Fruit fly (Drosophila melanogaster) whole organism, embryonic: ENCODE data around the gene CG18675.

Experiments
- CG10565 ChIP-seq: fragments of 200-800 bp; sonication (Bioruptor generic); optimal IDR thresholded peaks from 3 replicates; lab custom pipeline; 2016; ENCODE audit warnings: missing biosample characterization, mild to moderate bottlenecking, missing genetic modification characterization
- CG11093 ChIP-seq: fragments of 200-800 bp; sonication (Bioruptor generic); IDR thresholded peaks from 3 replicates; pipeline ENCODE4 v1.3.6; 2022; ENCODE audit warnings: missing biosample characterization, missing genetic modification characterization
- CG11695 ChIP-seq: fragments of 200-800 bp; sonication (Bioruptor generic); IDR thresholded peaks from 3 replicates; pipeline ENCODE4 v1.3.6; 2022; ENCODE audit warnings: missing biosample characterization, missing genetic modification characterization
- CG12155 ChIP-seq: fragments of 200-800 bp; sonication (Bioruptor generic); optimal IDR thresholded peaks from 3 replicates; lab custom pipeline; 2016; ENCODE audit warnings: missing biosample characterization, missing genetic modification characterization
- CG14710 ChIP-seq: fragments of 200-800 bp; sonication (Bioruptor generic); optimal IDR thresholded peaks from 3 replicates; lab custom pipeline; 2019; ENCODE audit warnings: missing biosample characterization, mild to moderate bottlenecking, missing genetic modification characterization, moderate library complexity
- CG14860 ChIP-seq: fragments of 200-800 bp; sonication (Bioruptor generic); IDR thresholded peaks from 3 replicates; pipeline ENCODE4 v1.3.6; 2022; ENCODE audit warnings: missing biosample characterization, missing genetic modification characterization; ENCODE audit not compliant: partially characterized antibody
- CG14965 ChIP-seq: fragments of 200-800 bp; sonication (Bioruptor generic); optimal IDR thresholded peaks from 2 replicates; lab custom pipeline; 2016; ENCODE audit warnings: missing biosample characterization, missing genetic modification characterization, borderline replicate concordance
- CG1529 ChIP-seq: fragments of 200-800 bp; sonication (Bioruptor generic); optimal IDR thresholded peaks from 3 replicates; lab custom pipeline; 2018; ENCODE audit warnings: missing biosample characterization, missing genetic modification characterization
- CG15514 ChIP-seq: fragments of 200-800 bp; sonication (Bioruptor generic); optimal IDR thresholded peaks from 3 replicates; lab custom pipeline; 2017; ENCODE audit warnings: missing biosample characterization, missing genetic modification characterization, mild to moderate bottlenecking, moderate library complexity, missing genetic modification reagents
- CG15601 ChIP-seq: fragments of 200-800 bp; sonication (Bioruptor generic); optimal IDR thresholded peaks from 3 replicates; lab custom pipeline; 2019; ENCODE audit warnings: missing biosample characterization, mild to moderate bottlenecking, missing genetic modification characterization, moderate library complexity
- CG1602 ChIP-seq: fragments of 200-800 bp; sonication (Bioruptor generic); optimal IDR thresholded peaks from 3 replicates; lab custom pipeline; 2016; ENCODE audit warnings: missing biosample characterization, missing genetic modification characterization
- CG16863 ChIP-seq: fragments of 200-800 bp; sonication (Bioruptor generic); optimal IDR thresholded peaks from 3 replicates; lab custom pipeline; 2016; ENCODE audit warnings: missing biosample characterization, missing genetic modification characterization
- CG17612 ChIP-seq: fragments of 200-800 bp; sonication (Bioruptor generic); IDR thresholded peaks from 2 replicates; pipeline ENCODE4 v1.3.6; 2022; ENCODE audit warnings: missing biosample characterization, missing genetic modification characterization
- CG2889 ChIP-seq: fragments of 200-800 bp; sonication (Bioruptor generic); IDR thresholded peaks from 3 replicates; pipeline ENCODE4 v1.3.6; 2022; ENCODE audit warnings: missing biosample characterization, missing genetic modification characterization
- CG33557 ChIP-seq: fragments of 200-800 bp; sonication (Bioruptor generic); optimal IDR thresholded peaks from 2 replicates; lab custom pipeline; 2019; ENCODE audit warnings: missing biosample characterization, mild to moderate bottlenecking, missing genetic modification characterization, moderate library complexity
- CG34224 ChIP-seq: fragments of 200-800 bp; sonication (Bioruptor generic); IDR thresholded peaks from 3 replicates; pipeline ENCODE4 v1.3.6; 2022; ENCODE audit warnings: missing biosample characterization, missing genetic modification characterization; ENCODE audit not compliant: partially characterized antibody
- CG3995 ChIP-seq: fragments of 200-800 bp; sonication (Bioruptor generic); optimal IDR thresholded peaks from 3 replicates; lab custom pipeline; 2016; ENCODE audit warnings: missing biosample characterization, missing genetic modification characterization
- CG4854 ChIP-seq: fragments of 200-800 bp; sonication (Bioruptor generic); optimal IDR thresholded peaks from 2 replicates; lab custom pipeline; 2016; ENCODE audit warnings: missing biosample characterization, missing genetic modification characterization, inconsistent platforms
- CG5953 ChIP-seq: fragments of 200-800 bp; sonication (Bioruptor generic); IDR thresholded peaks from 2 replicates; pipeline ENCODE4 v1.3.6; 2022; ENCODE audit warnings: missing biosample characterization, missing genetic modification characterization
- CG6689 ChIP-seq: fragments of 200-800 bp; sonication (Bioruptor generic); IDR thresholded peaks from 2 replicates; pipeline ENCODE4 v1.3.6; 2022; ENCODE audit warnings: missing biosample characterization, missing genetic modification characterization
- CG7745 ChIP-seq: fragments of 200-800 bp; sonication (Bioruptor generic); optimal IDR thresholded peaks from 2 replicates; lab custom pipeline; 2018; ENCODE audit warnings: missing biosample characterization, mild to moderate bottlenecking, missing genetic modification characterization, moderate library complexity
- CG7987 ChIP-seq: fragments of 200-800 bp; sonication (Bioruptor generic); optimal IDR thresholded peaks from 2 replicates; lab custom pipeline; 2018; ENCODE audit warnings: missing biosample characterization, mild to moderate bottlenecking, missing genetic modification characterization, moderate library complexity
- CG8765 ChIP-seq: fragments of 200-800 bp; sonication (Bioruptor generic); IDR thresholded peaks from 2 replicates; pipeline ENCODE4 v1.3.6; 2022; ENCODE audit warnings: missing biosample characterization, missing genetic modification characterization
- CTCF ChIP-seq: fragments of 200-800 bp; sonication (Bioruptor generic); optimal IDR thresholded peaks from 2 replicates; lab custom pipeline; 2017; ENCODE audit warnings: missing biosample characterization, mild to moderate bottlenecking, missing genetic modification characterization, moderate library complexity
- Camta ChIP-seq: fragments of 200-800 bp; sonication (Bioruptor generic); optimal IDR thresholded peaks from 2 replicates; lab custom pipeline; 2016; ENCODE audit warnings: missing biosample characterization, missing genetic modification characterization
- Chrac-16 ChIP-seq: fragments of 200-800 bp; sonication (Bioruptor generic); optimal IDR thresholded peaks from 3 replicates; lab custom pipeline; 2016; ENCODE audit warnings: missing biosample characterization, missing genetic modification characterization
- CkIIα-i1 ChIP-seq: fragments of 200-800 bp; sonication (Bioruptor generic); IDR thresholded peaks from 2 replicates; pipeline ENCODE4 v1.3.6; 2022; ENCODE audit warnings: missing biosample characterization, missing genetic modification characterization
- Dek ChIP-seq: fragments of 200-800 bp; sonication (Bioruptor generic); optimal IDR thresholded peaks from 3 replicates; lab custom pipeline; 2019; ENCODE audit warnings: missing biosample characterization, mild to moderate bottlenecking, missing genetic modification characterization, moderate library complexity
- Dip2 ChIP-seq: fragments of 200-800 bp; sonication (Bioruptor generic); IDR thresholded peaks from 2 replicates; pipeline ENCODE4 v1.3.6; 2022; ENCODE audit warnings: missing biosample characterization, missing genetic modification characterization
- H2.0 ChIP-seq: fragments of 200-800 bp; sonication (Bioruptor generic); IDR thresholded peaks from 2 replicates; pipeline ENCODE4 v1.3.6; 2022; ENCODE audit warnings: missing biosample characterization, missing genetic modification characterization
- HHEX ChIP-seq: fragments of 200-800 bp; sonication (Bioruptor generic); optimal IDR thresholded peaks from 3 replicates; lab custom pipeline; 2017; ENCODE audit warnings: missing biosample characterization, mild to moderate bottlenecking, missing genetic modification characterization, missing genetic modification reagents
- Hmr ChIP-seq: fragments of 200-800 bp; sonication (Bioruptor generic); optimal IDR thresholded peaks from 3 replicates; lab custom pipeline; 2017; ENCODE audit warnings: mild to moderate bottlenecking, missing biosample characterization, missing genetic modification reagents, missing genetic modification characterization
- Hr78 ChIP-seq, 2 experiments: fragments of 200-800 bp in 1 of 2; fragments of >200 bp in 1 of 2; sonication (Bioruptor generic) in 1 of 2; optimal IDR thresholded peaks; 2 replicates each; lab custom pipeline; 2017 to 2019; ENCODE audit warnings: missing biosample characterization in 2 of 2, missing genetic modification characterization in 2 of 2, mild to moderate bottlenecking in 1 of 2, moderate library complexity in 1 of 2
- MESR4 ChIP-seq: fragments of 200-800 bp; sonication (Bioruptor generic); optimal IDR thresholded peaks from 2 replicates; lab custom pipeline; 2018; ENCODE audit warnings: missing biosample characterization, mild to moderate bottlenecking, missing genetic modification characterization, moderate library complexity
- Optix ChIP-seq: fragments of 200-800 bp; sonication (Bioruptor generic); IDR thresholded peaks from 3 replicates; pipeline ENCODE4 v1.3.6; 2022; ENCODE audit warnings: missing biosample characterization, missing genetic modification characterization
- Xbp1 ChIP-seq: fragments of 200-800 bp; sonication (Bioruptor generic); optimal IDR thresholded peaks from 3 replicates; lab custom pipeline; 2016; ENCODE audit warnings: missing biosample characterization, mild to moderate bottlenecking, missing genetic modification characterization
- Xrp1 ChIP-seq: fragments of 200-800 bp; sonication (Bioruptor generic); IDR thresholded peaks from 2 replicates; pipeline ENCODE4 v1.3.6; 2022; ENCODE audit warnings: missing biosample characterization, missing genetic modification characterization
- bbx ChIP-seq: fragments of 200-800 bp; sonication (Bioruptor generic); IDR thresholded peaks from 2 replicates; pipeline ENCODE4 v1.3.6; 2022; ENCODE audit warnings: missing biosample characterization, missing genetic modification characterization; ENCODE audit not compliant: partially characterized antibody
- cas ChIP-seq: fragments of 200-800 bp; sonication (Bioruptor generic); IDR thresholded peaks from 2 replicates; pipeline ENCODE4 v1.3.6; 2022; ENCODE audit warnings: missing biosample characterization, missing genetic modification characterization
- cwo ChIP-seq: fragments of 200-800 bp; sonication (Bioruptor generic); optimal IDR thresholded peaks from 3 replicates; lab custom pipeline; 2017; ENCODE audit warnings: missing biosample characterization, missing genetic modification characterization, mild to moderate bottlenecking, moderate library complexity, missing genetic modification reagents
- dm ChIP-seq: fragments of 200-800 bp; sonication (Bioruptor generic); optimal IDR thresholded peaks from 3 replicates; lab custom pipeline; 2016; ENCODE audit warnings: missing biosample characterization, missing genetic modification characterization
- eyg ChIP-seq: fragments of 200-800 bp; sonication (Bioruptor generic); optimal IDR thresholded peaks from 3 replicates; lab custom pipeline; 2016; ENCODE audit warnings: missing biosample characterization, missing genetic modification characterization
- fd3F ChIP-seq: fragments of 200-800 bp; sonication (Bioruptor generic); optimal IDR thresholded peaks from 2 replicates; lab custom pipeline; 2018; ENCODE audit warnings: missing biosample characterization, mild to moderate bottlenecking, missing genetic modification characterization, moderate library complexity
- fru ChIP-seq: fragments of >200 bp; optimal IDR thresholded peaks from 2 replicates; lab custom pipeline; 2017
- hbn ChIP-seq: fragments of 200-800 bp; sonication (Bioruptor generic); IDR thresholded peaks from 2 replicates; pipeline ENCODE4 v1.3.6; 2022; ENCODE audit warnings: missing biosample characterization, missing genetic modification characterization; ENCODE audit not compliant: partially characterized antibody
- ind ChIP-seq: fragments of 200-800 bp; sonication (Bioruptor generic); optimal IDR thresholded peaks from 3 replicates; lab custom pipeline; 2016; ENCODE audit warnings: missing biosample characterization, missing genetic modification characterization
- ro ChIP-seq: fragments of 200-800 bp; sonication (Bioruptor generic); IDR thresholded peaks from 2 replicates; pipeline ENCODE4 v1.3.6; 2022; ENCODE audit warnings: missing biosample characterization, missing genetic modification characterization
- tll ChIP-seq, 2 experiments: fragments of 200-800 bp in 1 of 2; fragments of >200 bp in 1 of 2; sonication (Bioruptor generic) in 1 of 2; optimal IDR thresholded peaks; 2 replicates each; lab custom pipeline; 2017 to 2019; ENCODE audit warnings: missing biosample characterization in 2 of 2, missing genetic modification characterization in 2 of 2, mild to moderate bottlenecking in 1 of 2, moderate library complexity in 1 of 2
- unc-4 ChIP-seq: fragments of 200-800 bp; sonication (Bioruptor generic); IDR thresholded peaks from 2 replicates; pipeline ENCODE4 v1.3.6; 2022; ENCODE audit warnings: missing biosample characterization, missing genetic modification characterization; ENCODE audit not compliant: partially characterized antibody
- zfh1 ChIP-seq: fragments of 200-800 bp; sonication (Bioruptor generic); IDR thresholded peaks from 3 replicates; pipeline ENCODE4 v1.3.6; 2022; ENCODE audit warnings: missing biosample characterization, missing genetic modification characterization

Gene CG18675

dm6 chr3L:4230357-4230901 lies 56.7 kb downstream of the CG18675 start (continued):
- TF ChIP-seq tll (GFP tag; optimal IDR thresholded peaks at IDR 0.05; lab: Kevin White, UChicago) (peak; percentile 85 to 93), CG16863 (peak; percentile 94), CG14965 (GFP tag; lab: Kevin White, UChicago) (peak; percentile 68), Hmr (GFP tag; lab: Kevin White, UChicago) (peak; percentile 59), CG11695 (GFP tag; lab: Robert Waterston, UW) (peak; percentile 86), zfh1 (GFP tag; lab: Robert Waterston, UW) (peak; percentile 95), fru (no peak), bbx (GFP tag; lab: Robert Waterston, UW) (no peak), CG11093 (GFP tag; lab: Robert Waterston, UW) (peak; percentile 90), CkIIα-i1 (GFP tag; lab: Robert Waterston, UW) (no peak), Dip2 (GFP tag; lab: Robert Waterston, UW) (no peak), CG14860 (GFP tag; lab: Robert Waterston, UW) (no peak), hbn (no peak), cas (GFP tag; lab: Robert Waterston, UW) (no peak), fd3F (GFP tag; lab: Kevin White, UChicago) (peak; percentile 54), CG8765 (GFP tag; lab: Robert Waterston, UW) (peak; percentile 87), eyg (GFP tag; lab: Kevin White, UChicago) (peak; percentile 76), Xbp1 (peak; percentile 93), Xrp1 (GFP tag; lab: Robert Waterston, UW) (peak; percentile 97), CG5953 (GFP tag; lab: Robert Waterston, UW) (peak; percentile 78), CTCF (peak; percentile 44), CG12155 (GFP tag; lab: Kevin White, UChicago) (peak; percentile 85), CG7745 (tag; lab: Kevin White, UChicago) (peak; percentile 77), Hr78 (GFP tag; optimal IDR thresholded peaks at IDR 0.05; lab: Kevin White, UChicago) (peak in 1 of 2 experiments; percentile 88), CG17612 (GFP tag; lab: Robert Waterston, UW) (peak; percentile 40; the same call in 1 of the 2 replicates), CG15601 (tag; lab: Kevin White, UChicago) (peak; percentile 94), CG10565 (GFP tag; lab: Kevin White, UChicago) (peak; percentile 66), ind (GFP tag; lab: Kevin White, UChicago) (peak; percentile 88), CG1529 (GFP tag; lab: Kevin White, UChicago) (peak; percentile 96), CG14710 (tag; lab: Kevin White, UChicago) (peak; percentile 97), unc-4 (GFP tag; lab: Robert Waterston, UW) (no peak), CG34224 (GFP tag; lab: Robert Waterston, UW) (no peak), MESR4 (peak; percentile 46), CG4854 (GFP tag; lab: Kevin White, UChicago) (peak; percentile 85), Optix (GFP tag; lab: Robert Waterston, UW) (peak; percentile 88), CG7987 (GFP tag; lab: Kevin White, UChicago) (peak; percentile 55), cwo (peak; percentile 72), Camta (peak; percentile 94), H2.0 (GFP tag; lab: Robert Waterston, UW) (peak; percentile 78), CG33557 (peak; percentile 97), Chrac-16 (GFP tag; lab: Kevin White, UChicago) (peak; percentile 95), CG3995 (GFP tag; lab: Kevin White, UChicago) (peak; percentile 26), ro (peak; percentile 75; the same call in 1 of the 2 replicates), HHEX (GFP tag; lab: Kevin White, UChicago) (peak; percentile 86), CG6689 (GFP tag; lab: Robert Waterston, UW) (peak; percentile 95), CG2889 (GFP tag; lab: Robert Waterston, UW) (peak; percentile 70; the same call in 2 of the 3 replicates), CG15514 (GFP tag; lab: Kevin White, UChicago) (peak; percentile 29), Dek (tag; lab: Kevin White, UChicago) (peak; percentile 79), dm (GFP tag; lab: Kevin White, UChicago) (peak; percentile 85), CG1602 (peak; percentile 93)
